Worm (Caenorhabditis elegans): ENCODE results near the gene F28B1.2.

- no peak for TF ChIP-seq ztf-11 (tag; optimal IDR thresholded peaks at IDR 0.05)
- no peak for TF ChIP-seq mab-5 (tag; optimal IDR thresholded peaks at IDR 0.05)
- no peak for TF ChIP-seq ham-2 (GFP tag; optimal IDR thresholded peaks at IDR 0.05)
- no peak for TF ChIP-seq drap-1 (GFP tag; optimal IDR thresholded peaks at IDR 0.05)
- TF ChIP-seq unc-39 (tag; optimal IDR thresholded peaks at IDR 0.05): no peak
- TF ChIP-seq nhr-12 (tag; optimal IDR thresholded peaks at IDR 0.05): no peak
- TF ChIP-seq lsy-2 (tag; optimal IDR thresholded peaks at IDR 0.05): no peak
- no peak for TF ChIP-seq M03D4.4 (tag; optimal IDR thresholded peaks at IDR 0.05)
- no peak for TF ChIP-seq ceh-39 (tag; optimal IDR thresholded peaks at IDR 0.05)
- TF ChIP-seq snpc-4 (tag; optimal IDR thresholded peaks at IDR 0.05): no peak
- TF ChIP-seq elt-3 (tag; optimal IDR thresholded peaks at IDR 0.05): no peak
- TF ChIP-seq lin-13 (tag; optimal IDR thresholded peaks at IDR 0.05): no peak
Observed at ce11 chrV:17082718-17083117, 38.1 kb downstream of the F28B1.2 start, which contains the start of gene T05E12.9.

Data from whole organism, mixed stage, embryonic.